Worm (Caenorhabditis elegans) whole organism, late embryonic: Measurements from ENCODE around the gene F54D5.3.

ENCODE experiments used
- F13H6.1 ChIP-seq: sonication (generic microtip); optimal IDR thresholded peaks from 2 replicates; lab custom pipeline; 2016; ENCODE audit warnings: missing genetic modification characterization, missing compliant biosample characterization
- Y22D7AL.16 ChIP-seq: sonication (generic microtip); optimal IDR thresholded peaks from 2 replicates; lab custom pipeline; 2016; ENCODE audit warnings: missing genetic modification characterization, missing compliant biosample characterization
- ahr-1 ChIP-seq: sonication (generic microtip); optimal IDR thresholded peaks from 2 replicates; lab custom pipeline; 2016; ENCODE audit warnings: missing genetic modification characterization, missing compliant biosample characterization
- ceh-14 ChIP-seq: sonication (generic microtip); optimal IDR thresholded peaks from 2 replicates; lab custom pipeline; 2016; ENCODE audit warnings: missing genotype, missing genetic modification characterization, missing compliant biosample characterization
- ceh-19 ChIP-seq: fragments of 200-800 bp; sonication (Bioruptor generic); optimal IDR thresholded peaks from 2 replicates; lab custom pipeline; 2018; ENCODE audit warnings: mild to moderate bottlenecking, missing genetic modification characterization, missing compliant biosample characterization
- ceh-24 ChIP-seq: sonication (generic microtip); optimal IDR thresholded peaks from 2 replicates; lab custom pipeline; 2016; ENCODE audit warnings: mild to moderate bottlenecking, missing genetic modification characterization, missing compliant biosample characterization
- ceh-30 ChIP-seq: fragments of 150-350 bp; optimal IDR thresholded peaks from 2 replicates; lab custom pipeline; 2014; ENCODE audit warnings: missing biosample characterization, missing genetic modification characterization
- ceh-31 ChIP-seq: sonication (generic microtip); optimal IDR thresholded peaks from 2 replicates; lab custom pipeline; 2016; ENCODE audit warnings: missing genetic modification characterization, missing compliant biosample characterization
- ceh-34 ChIP-seq: sonication (generic microtip); optimal IDR thresholded peaks from 2 replicates; lab custom pipeline; 2016; ENCODE audit warnings: mild to moderate bottlenecking, missing genetic modification characterization, missing compliant biosample characterization
- ceh-45 ChIP-seq: fragments of 200-800 bp; sonication (Bioruptor generic); IDR thresholded peaks from 2 replicates; pipeline ENCODE4 v1.3.6; 2022; ENCODE audit warnings: missing genetic modification reagents, missing genetic modification characterization, missing compliant biosample characterization
- ceh-48 ChIP-seq: sonication (generic microtip); optimal IDR thresholded peaks from 2 replicates; lab custom pipeline; 2016; ENCODE audit warnings: missing genetic modification characterization, inconsistent platforms, missing compliant biosample characterization
- ceh-6 ChIP-seq: fragments of 200-800 bp; sonication (Bioruptor generic); optimal IDR thresholded peaks from 2 replicates; lab custom pipeline; 2018; ENCODE audit warnings: mild to moderate bottlenecking, missing genetic modification characterization, missing compliant biosample characterization
- ceh-9 ChIP-seq: sonication (generic microtip); optimal IDR thresholded peaks from 2 replicates; lab custom pipeline; 2016; ENCODE audit warnings: mild to moderate bottlenecking, missing genetic modification characterization, inconsistent platforms, missing compliant biosample characterization
- dmd-4 ChIP-seq: sonication (generic microtip); optimal IDR thresholded peaks from 2 replicates; lab custom pipeline; 2016; ENCODE audit warnings: borderline replicate concordance, missing genetic modification characterization, missing compliant biosample characterization
- elt-2 ChIP-seq: sonication (generic microtip); optimal IDR thresholded peaks from 2 replicates; lab custom pipeline; 2016; ENCODE audit warnings: missing genetic modification reagents, missing genetic modification characterization, missing compliant biosample characterization
- fkh-6 ChIP-seq: sonication (generic microtip); optimal IDR thresholded peaks from 2 replicates; lab custom pipeline; 2016; ENCODE audit warnings: missing genetic modification characterization, missing compliant biosample characterization
- gmeb-2 ChIP-seq: sonication (generic microtip); optimal IDR thresholded peaks from 2 replicates; lab custom pipeline; 2016; ENCODE audit warnings: missing genetic modification characterization, inconsistent platforms, missing compliant biosample characterization
- hlh-15 ChIP-seq: sonication (generic microtip); optimal IDR thresholded peaks from 2 replicates; lab custom pipeline; 2016; ENCODE audit warnings: missing genetic modification characterization, missing compliant biosample characterization
- hlh-30 ChIP-seq: sonication (generic microtip); optimal IDR thresholded peaks from 2 replicates; lab custom pipeline; 2017; ENCODE audit warnings: antibody characterized with exemption, missing genetic modification characterization, missing compliant biosample characterization; ENCODE audit not compliant: insufficient read depth
- hlh-6 ChIP-seq: sonication (generic microtip); optimal IDR thresholded peaks from 2 replicates; lab custom pipeline; 2016; ENCODE audit warnings: missing genotype, missing genetic modification characterization, missing compliant biosample characterization
- hlh-8 ChIP-seq: sonication (generic microtip); optimal IDR thresholded peaks from 2 replicates; lab custom pipeline; 2016; ENCODE audit warnings: missing genotype, missing genetic modification characterization, missing compliant biosample characterization
- nfya-1 ChIP-seq: sonication (generic microtip); optimal IDR thresholded peaks from 2 replicates; lab custom pipeline; 2017; ENCODE audit warnings: missing genetic modification characterization, mild to moderate bottlenecking, missing compliant biosample characterization, antibody characterized with exemption, moderate library complexity
- odd-2 ChIP-seq: sonication (generic microtip); optimal IDR thresholded peaks from 2 replicates; lab custom pipeline; 2017; ENCODE audit warnings: antibody characterized with exemption, mild to moderate bottlenecking, missing genetic modification characterization, missing compliant biosample characterization
- pag-3 ChIP-seq: sonication (generic microtip); optimal IDR thresholded peaks from 2 replicates; lab custom pipeline; 2016; ENCODE audit warnings: missing compliant biosample characterization, missing genetic modification characterization, borderline replicate concordance
- pha-2 ChIP-seq: sonication (generic microtip); optimal IDR thresholded peaks from 2 replicates; lab custom pipeline; 2017; ENCODE audit warnings: mild to moderate bottlenecking, missing genetic modification characterization, missing compliant biosample characterization
- pha-4 ChIP-seq: fragments of 150-350 bp; optimal IDR thresholded peaks from 2 replicates; lab custom pipeline; 2018; ENCODE audit warnings: missing biosample characterization, missing genetic modification reagents, missing genetic modification characterization
- pros-1 ChIP-seq: fragments of 150-350 bp; optimal IDR thresholded peaks from 2 replicates; lab custom pipeline; 2014; ENCODE audit warnings: missing biosample characterization, missing genetic modification reagents, missing genetic modification characterization
- ref-2 ChIP-seq: sonication (generic microtip); optimal IDR thresholded peaks from 2 replicates; lab custom pipeline; 2016; ENCODE audit warnings: missing genetic modification characterization, missing compliant biosample characterization
- rnt-1 ChIP-seq: sonication (generic microtip); optimal IDR thresholded peaks from 2 replicates; lab custom pipeline; 2016; ENCODE audit warnings: missing genetic modification characterization, missing compliant biosample characterization
- sox-2 ChIP-seq: fragments of 200-800 bp; sonication (Bioruptor generic); IDR thresholded peaks from 2 replicates; pipeline ENCODE4 v1.3.6; 2022; ENCODE audit warnings: missing genetic modification reagents, missing genetic modification characterization, missing compliant biosample characterization
- sox-4 ChIP-seq: sonication (generic microtip); optimal IDR thresholded peaks from 2 replicates; lab custom pipeline; 2017; ENCODE audit warnings: mild to moderate bottlenecking, missing genetic modification characterization, inconsistent platforms, missing compliant biosample characterization
- tbx-2 ChIP-seq: sonication (generic microtip); optimal IDR thresholded peaks from 2 replicates; lab custom pipeline; 2016; ENCODE audit warnings: missing genetic modification characterization, missing compliant biosample characterization
- ttx-3 ChIP-seq: sonication (generic microtip); optimal IDR thresholded peaks from 2 replicates; lab custom pipeline; 2016; ENCODE audit warnings: missing genetic modification reagents, missing genetic modification characterization, missing compliant biosample characterization
- unc-3 ChIP-seq, 2 experiments: fragments of 200-800 bp in 1 of 2; sonication (Bioruptor generic) in 1 of 2; sonication (generic microtip) in 1 of 2; conservative IDR thresholded peaks in 1 of 2; optimal IDR thresholded peaks in 1 of 2; 2 replicates each; pipeline versions ENCODE4 v1.3.6 to Lab custom; 2016 to 2022; ENCODE audit warnings: missing compliant biosample characterization in 2 of 2, missing genetic modification characterization in 2 of 2, missing genetic modification reagents in 1 of 2
- unc-86 ChIP-seq: sonication (generic microtip); optimal IDR thresholded peaks from 2 replicates; lab custom pipeline; 2016; ENCODE audit warnings: missing genetic modification characterization, missing compliant biosample characterization
- zip-5 ChIP-seq: sonication (generic microtip); optimal IDR thresholded peaks from 2 replicates; lab custom pipeline; 2016; ENCODE audit warnings: missing genetic modification characterization, missing compliant biosample characterization

F54D5.3 gene

DNA sequence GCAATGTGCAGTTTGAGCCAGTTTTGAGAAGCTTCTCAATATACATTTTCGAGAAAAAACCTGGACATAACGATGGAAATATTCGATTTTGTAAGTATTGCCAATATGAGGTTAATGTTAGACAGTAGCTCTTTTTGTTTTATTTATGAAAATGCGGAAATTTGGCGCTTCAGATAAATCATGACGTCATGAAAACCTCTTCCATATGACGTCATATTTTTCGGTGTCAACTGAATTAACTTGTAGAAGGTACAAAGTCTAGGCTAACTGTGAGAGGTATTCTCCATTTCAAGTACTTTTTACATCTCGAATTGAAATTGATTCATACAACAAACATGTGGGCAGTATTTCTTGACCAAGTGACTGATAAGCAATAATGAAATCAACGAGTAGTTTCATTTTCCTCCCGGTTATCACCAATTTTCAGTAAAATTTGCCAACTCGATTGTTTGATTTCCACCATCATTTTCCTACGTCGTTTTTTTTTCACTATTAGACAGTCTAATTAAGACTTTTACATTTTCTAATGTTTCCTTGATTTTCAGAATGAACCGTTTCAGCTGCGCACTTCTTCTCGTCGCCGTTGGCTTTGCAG is at the start of gene F54D5.3:
F54D5.3 (plus strand) TSS at position 546 of the 595 bp plus-strand sequence.
- no peak for TF ChIP-seq hlh-6 (tag; lab: Kevin White, UChicago)
- no peak for TF ChIP-seq elt-2 (tag; lab: Kevin White, UChicago)
- TF ChIP-seq zip-5, result no peak
- no peak for TF ChIP-seq ttx-3
- no peak for TF ChIP-seq Y22D7AL.16
- TF ChIP-seq odd-2, result no peak
- no peak for TF ChIP-seq gmeb-2 (tag; lab: Kevin White, UChicago)
- no peak for TF ChIP-seq ceh-14 (tag; lab: Kevin White, UChicago)
- no peak for TF ChIP-seq ceh-19 (GFP tag; lab: Kevin White, UChicago)
- no peak for TF ChIP-seq unc-3 (GFP tag; conservative IDR thresholded peaks at IDR 0.05; lab: Robert Waterston, UW)
- TF ChIP-seq unc-3 (tag; optimal IDR thresholded peaks at IDR 0.05; lab: Kevin White, UChicago), result no peak
- TF ChIP-seq pag-3 (tag; lab: Kevin White, UChicago), result no peak
- no peak for TF ChIP-seq hlh-30 (tag; lab: Kevin White, UChicago)
- TF ChIP-seq ceh-24 (tag; lab: Kevin White, UChicago), result no peak
- no peak for TF ChIP-seq ceh-30 (tag; lab: Kevin White, UChicago)
- TF ChIP-seq sox-4 (tag; lab: Kevin White, UChicago), result no peak
- TF ChIP-seq pha-4 (tag; lab: Kevin White, UChicago), result no peak
- TF ChIP-seq ahr-1 (tag; lab: Kevin White, UChicago), result no peak
- TF ChIP-seq hlh-8 (tag; lab: Kevin White, UChicago), result no peak
- TF ChIP-seq, all 69 proteins: peak for 0

ce11 chrII:11526954-11527353 is 44.7 kb upstream of the F54D5.3 start, which contains the start of gene age-1:
TSS of gene age-1 (minus strand) at chrII:11527054.
- TF ChIP-seq fkh-6, result no peak
- TF ChIP-seq Y22D7AL.16, result no peak
- no peak for TF ChIP-seq odd-2
- TF ChIP-seq pag-3 (tag; lab: Kevin White, UChicago), result no peak
- TF ChIP-seq pros-1 (tag; lab: Kevin White, UChicago), result no peak
- TF ChIP-seq ceh-45 (GFP tag; lab: Robert Waterston, UW), result no peak
- no peak for TF ChIP-seq nfya-1
- no peak for TF ChIP-seq ahr-1 (tag; lab: Kevin White, UChicago)
- no peak for TF ChIP-seq tbx-2 (tag; lab: Kevin White, UChicago)
- no peak for TF ChIP-seq F13H6.1 (tag; lab: Kevin White, UChicago)
- TF ChIP-seq, all 69 proteins: peak for 0

DNA sequence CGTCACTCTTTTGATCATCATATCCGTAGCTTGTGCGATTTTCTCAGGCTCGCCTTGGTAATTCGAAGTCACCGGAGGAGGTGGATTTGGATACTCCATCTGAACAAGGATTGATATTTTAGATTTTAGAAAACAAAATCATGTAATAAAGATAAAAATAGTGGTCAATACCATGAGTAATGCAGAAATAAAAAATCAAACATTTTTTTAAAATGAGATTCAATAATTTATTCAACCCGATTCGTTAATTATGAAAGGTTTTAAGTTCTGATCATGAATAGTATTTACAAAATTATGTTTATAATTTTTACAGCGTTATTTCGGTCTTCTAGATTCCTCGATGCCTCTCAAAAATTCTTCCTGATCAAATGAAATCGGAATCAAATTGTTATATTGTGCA is 37.9 kb upstream of the F54D5.3 start, which contains the start of gene mdt-8:
mdt-8 (minus strand) TSS at position 101 of the 400 bp plus-strand sequence.
- no peak for TF ChIP-seq hlh-15 (tag; lab: Kevin White, UChicago)
- no peak for TF ChIP-seq ref-2 (tag; lab: Kevin White, UChicago)
- TF ChIP-seq dmd-4 (tag; lab: Kevin White, UChicago), result no peak
- TF ChIP-seq ceh-9, result no peak
- no peak for TF ChIP-seq pha-2 (tag; lab: Kevin White, UChicago)
- no peak for TF ChIP-seq ceh-48 (tag; lab: Kevin White, UChicago)
- TF ChIP-seq pha-4 (tag; lab: Kevin White, UChicago), result no peak
- no peak for TF ChIP-seq rnt-1 (tag; lab: Kevin White, UChicago)
- TF ChIP-seq ceh-6, result no peak
- TF ChIP-seq ceh-34 (tag; lab: Kevin White, UChicago), result no peak
- no peak for TF ChIP-seq ceh-31 (tag; lab: Kevin White, UChicago)
- no peak for TF ChIP-seq unc-86 (tag; lab: Kevin White, UChicago)
- no peak for TF ChIP-seq sox-2 (GFP tag; lab: Robert Waterston, UW)
